Worm (Caenorhabditis elegans) whole organism, young adult: ENCODE data around the gene K09E2.3.

Source experiments
- B0019.2 ChIP-seq: fragments of 200-800 bp; sonication (Bioruptor generic); conservative IDR thresholded peaks from 2 replicates; pipeline ENCODE4 v1.3.6; 2022; ENCODE audit warnings: missing genetic modification reagents, missing genetic modification characterization, missing compliant biosample characterization
- B0261.1 ChIP-seq: sonication (generic microtip); optimal IDR thresholded peaks from 2 replicates; lab custom pipeline; 2016; ENCODE audit warnings: mild to moderate bottlenecking, missing genetic modification characterization, moderate library complexity, missing compliant biosample characterization
- B0336.3 ChIP-seq: fragments of 200-800 bp; sonication (Bioruptor generic); IDR thresholded peaks from 2 replicates; pipeline ENCODE4 v1.3.6; 2022; ENCODE audit warnings: missing genetic modification characterization, missing compliant biosample characterization
- D2030.7 ChIP-seq: fragments of 200-800 bp; sonication (Bioruptor generic); IDR thresholded peaks from 2 replicates; pipeline ENCODE4 v1.3.6; 2022; ENCODE audit warnings: missing genetic modification reagents, missing genetic modification characterization, missing compliant biosample characterization
- F57A8.1 ChIP-seq: fragments of 200-800 bp; sonication (Bioruptor generic); optimal IDR thresholded peaks from 2 replicates; lab custom pipeline; 2018; ENCODE audit warnings: mild to moderate bottlenecking, missing genetic modification characterization, moderate library complexity, missing compliant biosample characterization
- F57C9.4 ChIP-seq: sonication (generic microtip); optimal IDR thresholded peaks from 2 replicates; lab custom pipeline; 2017; ENCODE audit warnings: mild to moderate bottlenecking, missing genetic modification characterization, missing compliant biosample characterization
- K11D2.4 ChIP-seq: fragments of 200-800 bp; sonication (Bioruptor generic); IDR thresholded peaks from 2 replicates; pipeline ENCODE4 v1.3.6; 2022; ENCODE audit warnings: missing genetic modification reagents, missing genetic modification characterization, missing compliant biosample characterization
- T07F8.4 ChIP-seq: sonication (generic microtip); optimal IDR thresholded peaks from 2 replicates; lab custom pipeline; 2016; ENCODE audit warnings: mild to moderate bottlenecking, missing genetic modification characterization, moderate library complexity, missing compliant biosample characterization
- akir-1 ChIP-seq: fragments of 200-800 bp; sonication (Bioruptor generic); optimal IDR thresholded peaks from 2 replicates; lab custom pipeline; 2018; ENCODE audit warnings: mild to moderate bottlenecking, missing genetic modification characterization, moderate library complexity, missing compliant biosample characterization
- aptf-3 ChIP-seq: fragments of 200-800 bp; sonication (Bioruptor generic); IDR thresholded peaks from 2 replicates; pipeline ENCODE4 v1.3.6; 2022; ENCODE audit warnings: missing genetic modification characterization, missing compliant biosample characterization
- attf-3 ChIP-seq: fragments of 200-800 bp; sonication (Bioruptor generic); conservative IDR thresholded peaks from 2 replicates; pipeline ENCODE4 v1.3.6; 2022; ENCODE audit warnings: missing genetic modification reagents, missing genetic modification characterization, missing compliant biosample characterization
- cebp-2 ChIP-seq: fragments of 200-800 bp; sonication (Bioruptor generic); IDR thresholded peaks from 2 replicates; pipeline ENCODE4 v1.3.6; 2022; ENCODE audit warnings: missing genetic modification characterization, missing compliant biosample characterization
- ceh-100 ChIP-seq: fragments of 200-800 bp; sonication (Bioruptor generic); IDR thresholded peaks from 2 replicates; pipeline ENCODE4 v1.3.6; 2022; ENCODE audit warnings: missing genetic modification reagents, missing genetic modification characterization, missing compliant biosample characterization
- ceh-27 ChIP-seq: fragments of 200-800 bp; sonication (Bioruptor generic); optimal IDR thresholded peaks from 2 replicates; lab custom pipeline; 2018; ENCODE audit warnings: mild to moderate bottlenecking, missing genetic modification characterization, moderate library complexity, missing compliant biosample characterization
- ceh-91 ChIP-seq: fragments of 200-800 bp; sonication (Bioruptor generic); IDR thresholded peaks from 2 replicates; pipeline ENCODE4 v1.3.6; 2022; ENCODE audit warnings: missing genetic modification reagents, missing genetic modification characterization, missing compliant biosample characterization
- chd-7 ChIP-seq: sonication (generic microtip); optimal IDR thresholded peaks from 2 replicates; lab custom pipeline; 2016; ENCODE audit warnings: mild to moderate bottlenecking, missing genetic modification characterization, moderate library complexity, missing compliant biosample characterization
- egl-18 ChIP-seq: fragments of 200-800 bp; sonication (Bioruptor generic); IDR thresholded peaks from 2 replicates; pipeline ENCODE4 v1.3.6; 2022; ENCODE audit warnings: missing genetic modification reagents, missing genetic modification characterization, missing compliant biosample characterization
- egl-44 ChIP-seq: fragments of 200-800 bp; sonication (Bioruptor generic); IDR thresholded peaks from 2 replicates; pipeline ENCODE4 v1.3.6; 2022; ENCODE audit warnings: missing genetic modification reagents, missing genetic modification characterization, missing compliant biosample characterization
- gei-17 ChIP-seq: fragments of 200-800 bp; sonication (Bioruptor generic); optimal IDR thresholded peaks from 2 replicates; lab custom pipeline; 2018; ENCODE audit warnings: mild to moderate bottlenecking, missing genetic modification characterization, missing compliant biosample characterization
- hlh-26 ChIP-seq: fragments of 200-800 bp; sonication (Bioruptor generic); conservative IDR thresholded peaks from 2 replicates; pipeline ENCODE4 v1.3.6; 2022; ENCODE audit warnings: missing genetic modification reagents, missing genetic modification characterization, missing compliant biosample characterization
- hsf-1 ChIP-seq: fragments of 200-800 bp; sonication (Bioruptor generic); IDR thresholded peaks from 2 replicates; pipeline ENCODE4 v1.3.6; 2022; ENCODE audit warnings: missing genetic modification reagents, missing genetic modification characterization, missing compliant biosample characterization
- lag-1 ChIP-seq: fragments of 200-800 bp; sonication (Bioruptor generic); IDR thresholded peaks from 2 replicates; pipeline ENCODE4 v1.3.6; 2022; ENCODE audit warnings: missing genetic modification reagents, missing genetic modification characterization, missing compliant biosample characterization
- lir-1 ChIP-seq: fragments of 200-800 bp; sonication (Bioruptor generic); conservative IDR thresholded peaks from 2 replicates; pipeline ENCODE4 v1.3.6; 2022; ENCODE audit warnings: missing genetic modification reagents, missing genetic modification characterization, missing compliant biosample characterization
- lsy-27 ChIP-seq: sonication (generic microtip); optimal IDR thresholded peaks from 2 replicates; lab custom pipeline; 2017; ENCODE audit warnings: missing genetic modification characterization, mild to moderate bottlenecking, missing compliant biosample characterization, antibody characterized with exemption, missing genotype, borderline replicate concordance; ENCODE audit not compliant: insufficient read depth
- madf-3 ChIP-seq: fragments of 200-800 bp; sonication (Bioruptor generic); IDR thresholded peaks from 2 replicates; pipeline ENCODE4 v1.3.6; 2022; ENCODE audit warnings: missing genetic modification reagents, missing genetic modification characterization, missing compliant biosample characterization
- nfya-1 ChIP-seq: sonication (generic microtip); optimal IDR thresholded peaks from 2 replicates; lab custom pipeline; 2017; ENCODE audit warnings: antibody characterized with exemption, missing compliant biosample characterization, missing genetic modification characterization, borderline replicate concordance; ENCODE audit not compliant: insufficient read depth
- nfya-2 ChIP-seq: fragments of 200-800 bp; sonication (Bioruptor generic); IDR thresholded peaks from 2 replicates; pipeline ENCODE4 v1.3.6; 2022; ENCODE audit warnings: missing genetic modification reagents, missing genetic modification characterization, missing compliant biosample characterization
- nhr-120 ChIP-seq: fragments of 200-800 bp; sonication (Bioruptor generic); IDR thresholded peaks from 2 replicates; pipeline ENCODE4 v1.3.6; 2022; ENCODE audit warnings: missing genetic modification characterization, missing compliant biosample characterization
- pha-4 ChIP-seq: fragments of 150-350 bp; sonication (generic microtip); optimal IDR thresholded peaks from 2 replicates; lab custom pipeline; 2014; ENCODE audit warnings: missing biosample characterization, missing genetic modification reagents, missing genetic modification characterization
- rec-8 ChIP-seq, 2 experiments: sonication (generic microtip); optimal IDR thresholded peaks; 2 replicates each; lab custom pipeline; 2016; ENCODE audit warnings: mild to moderate bottlenecking in 2 of 2, missing genetic modification characterization in 2 of 2, missing genetic modification reagents in 2 of 2, missing genotype in 2 of 2, missing biosample characterization in 1 of 2, missing compliant biosample characterization in 1 of 2, moderate library complexity in 1 of 2
- repo-1 ChIP-seq: sonication (generic microtip); optimal IDR thresholded peaks from 2 replicates; lab custom pipeline; 2017; ENCODE audit warnings: mild to moderate bottlenecking, missing genetic modification characterization, missing compliant biosample characterization
- sea-2 ChIP-seq: fragments of 200-800 bp; sonication (Bioruptor generic); IDR thresholded peaks from 2 replicates; pipeline ENCODE4 v1.3.6; 2022; ENCODE audit warnings: missing genetic modification characterization, missing compliant biosample characterization
- snpc-1.1 ChIP-seq: sonication (generic microtip); optimal IDR thresholded peaks from 2 replicates; lab custom pipeline; 2017; ENCODE audit warnings: missing genetic modification characterization, mild to moderate bottlenecking, missing compliant biosample characterization, antibody characterized with exemption, moderate library complexity, missing genotype, missing genetic modification reagents; ENCODE audit not compliant: insufficient read depth
- snpc-1.3 ChIP-seq: sonication (generic microtip); optimal IDR thresholded peaks from 2 replicates; lab custom pipeline; 2017; ENCODE audit warnings: missing genetic modification characterization, mild to moderate bottlenecking, missing compliant biosample characterization, antibody characterized with exemption, moderate library complexity, missing genotype, missing genetic modification reagents; ENCODE audit not compliant: insufficient read depth
- tlf-1 ChIP-seq: fragments of 200-800 bp; sonication (Bioruptor generic); optimal IDR thresholded peaks from 2 replicates; lab custom pipeline; 2018; ENCODE audit warnings: mild to moderate bottlenecking, missing genetic modification characterization, missing compliant biosample characterization
- xnd-1 ChIP-seq: sonication (generic microtip); optimal IDR thresholded peaks from 2 replicates; lab custom pipeline; 2016; ENCODE audit warnings: missing genotype, missing genetic modification reagents, missing genetic modification characterization, missing compliant biosample characterization
- zfh-2 ChIP-seq: fragments of 200-800 bp; sonication (Bioruptor generic); conservative IDR thresholded peaks from 2 replicates; pipeline ENCODE4 v1.3.6; 2022; ENCODE audit warnings: missing genetic modification reagents, missing genetic modification characterization, missing compliant biosample characterization
- zim-3 ChIP-seq: sonication (generic microtip); optimal IDR thresholded peaks from 2 replicates; lab custom pipeline; 2017; ENCODE audit warnings: mild to moderate bottlenecking, missing genetic modification characterization, moderate library complexity, missing compliant biosample characterization
- ztf-22 ChIP-seq: fragments of 200-800 bp; sonication (Bioruptor generic); optimal IDR thresholded peaks from 2 replicates; lab custom pipeline; 2018; ENCODE audit warnings: mild to moderate bottlenecking, missing genetic modification characterization, moderate library complexity, missing compliant biosample characterization

The K09E2.3 gene

ce11 chrX:8659521-8659920 is 13.4 kb upstream of the K09E2.3 start (continued):
- TF ChIP-seq B0019.2 (GFP tag; lab: Robert Waterston, UW) (no peak), lag-1 (GFP tag; lab: Robert Waterston, UW) (no peak), lsy-27 (tag; lab: Kevin White, UChicago) (no peak), B0336.3 (GFP tag; lab: Robert Waterston, UW) (no peak)

ce11 chrX:8660319-8660718 is 12.6 kb upstream of the K09E2.3 start, which contains the start of gene rig-1:
TSS of gene rig-1 (plus strand) at chrX:8660619.
- TF ChIP-seq K11D2.4 (GFP tag; lab: Robert Waterston, UW) (no peak), pha-4 (tag; lab: Kevin White, UChicago) (no peak), aptf-3 (GFP tag; lab: Robert Waterston, UW) (no peak), ztf-22 (GFP tag; lab: Kevin White, UChicago) (no peak), ceh-91 (no peak), hsf-1 (GFP tag; lab: Robert Waterston, UW) (no peak), rec-8 (tag; optimal IDR thresholded peaks at IDR 0.05; lab: Kevin White, UChicago) (no peak), B0261.1 (tag; lab: Kevin White, UChicago) (no peak), nfya-1 (tag; lab: Kevin White, UChicago) (no peak), egl-44 (GFP tag; lab: Robert Waterston, UW) (no peak), chd-7 (tag; lab: Kevin White, UChicago) (no peak), zfh-2 (GFP tag; lab: Robert Waterston, UW) (no peak), tlf-1 (GFP tag; lab: Kevin White, UChicago) (no peak), D2030.7 (GFP tag; lab: Robert Waterston, UW) (no peak), hlh-26 (no peak), lir-1 (GFP tag; lab: Robert Waterston, UW) (no peak), F57A8.1 (GFP tag; lab: Kevin White, UChicago) (no peak), F57C9.4 (tag; lab: Kevin White, UChicago) (no peak)
- TF ChIP-seq, all 124 proteins: peak for 0

ce11 chrX:8660909-8661308 is 12.0 kb upstream of the K09E2.3 start:
- TF ChIP-seq nfya-2: no peak
- TF ChIP-seq egl-18 (GFP tag; lab: Robert Waterston, UW): no peak
- TF ChIP-seq repo-1 (tag; lab: Kevin White, UChicago): no peak
- TF ChIP-seq sea-2 (GFP tag; lab: Robert Waterston, UW): no peak
- TF ChIP-seq akir-1 (GFP tag; lab: Kevin White, UChicago): no peak
- TF ChIP-seq snpc-1.3: no peak
- no peak for TF ChIP-seq ceh-27
- no peak for TF ChIP-seq T07F8.4 (tag; lab: Kevin White, UChicago)
- no peak for TF ChIP-seq cebp-2 (GFP tag; lab: Robert Waterston, UW)
- no peak for TF ChIP-seq madf-3
- TF ChIP-seq hlh-26: no peak
- TF ChIP-seq snpc-1.1 (tag; lab: Kevin White, UChicago): no peak
- TF ChIP-seq attf-3 (GFP tag; lab: Robert Waterston, UW): no peak
- TF ChIP-seq gei-17 (GFP tag; lab: Kevin White, UChicago): no peak
- no peak for TF ChIP-seq egl-44 (GFP tag; lab: Robert Waterston, UW)
- TF ChIP-seq nhr-120 (GFP tag; lab: Robert Waterston, UW): no peak
- TF ChIP-seq zim-3 (tag; lab: Kevin White, UChicago): no peak
- no peak for TF ChIP-seq ceh-100 (GFP tag; lab: Robert Waterston, UW)
- TF ChIP-seq xnd-1 (tag; lab: Kevin White, UChicago): no peak
